Worm (Caenorhabditis elegans) whole organism, L3 larva: ENCODE measurements around the gene pdzd-8.

Experiments used
- ZK546.5 ChIP-seq: sonication (generic microtip); optimal IDR thresholded peaks from 2 replicates; lab custom pipeline; 2017; ENCODE audit warnings: missing biosample characterization, missing genetic modification characterization
- aly-2 ChIP-seq: fragments of 150-350 bp; optimal IDR thresholded peaks from 2 replicates; lab custom pipeline; 2014; ENCODE audit warnings: missing biosample characterization, missing genetic modification characterization
- ama-1 ChIP-seq: fragments of 150-350 bp; optimal IDR thresholded peaks from 2 replicates; lab custom pipeline; 2018
- ceh-16 ChIP-seq: sonication (generic microtip); optimal IDR thresholded peaks from 2 replicates; lab custom pipeline; 2017; ENCODE audit warnings: missing biosample characterization, missing genetic modification characterization
- ceh-9 ChIP-seq: sonication (generic microtip); optimal IDR thresholded peaks from 2 replicates; lab custom pipeline; 2018; ENCODE audit warnings: missing biosample characterization, missing genetic modification characterization
- egl-27 ChIP-seq: sonication (generic microtip); optimal IDR thresholded peaks from 4 replicates; lab custom pipeline; 2017; ENCODE audit warnings: missing biosample characterization, missing genetic modification reagents, missing genetic modification characterization
- elt-1 ChIP-seq: fragments of 150-350 bp; optimal IDR thresholded peaks from 2 replicates; lab custom pipeline; 2014; ENCODE audit warnings: missing biosample characterization, missing genetic modification characterization
- elt-2 ChIP-seq: sonication (generic microtip); optimal IDR thresholded peaks from 2 replicates; lab custom pipeline; 2016; ENCODE audit warnings: missing genetic modification reagents, mild to moderate bottlenecking, missing genetic modification characterization, missing compliant biosample characterization
- elt-3 ChIP-seq, 3 experiments: fragments of 150-350 bp in 1 of 3; sonication (generic microtip) in 2 of 3; optimal IDR thresholded peaks; 2 replicates in 2 of 3; 4 replicates in 1 of 3; lab custom pipeline; 2014 to 2017; ENCODE audit warnings: missing biosample characterization in 3 of 3, missing genetic modification characterization in 3 of 3
- eor-1 ChIP-seq, 2 experiments: fragments of 150-350 bp; optimal IDR thresholded peaks; 2 replicates each; lab custom pipeline; 2014 to 2018; ENCODE audit warnings: missing biosample characterization in 2 of 2, missing genetic modification characterization in 2 of 2
- fkh-10 ChIP-seq: sonication (generic microtip); optimal IDR thresholded peaks from 2 replicates; lab custom pipeline; 2017; ENCODE audit warnings: missing biosample characterization, missing genetic modification reagents, missing genetic modification characterization
- fkh-2 ChIP-seq: fragments of 150-350 bp; optimal IDR thresholded peaks from 2 replicates; lab custom pipeline; 2014; ENCODE audit warnings: missing biosample characterization, missing genetic modification reagents, missing genetic modification characterization
- fos-1 ChIP-seq: fragments of 150-350 bp; optimal IDR thresholded peaks from 2 replicates; lab custom pipeline; 2014; ENCODE audit warnings: missing biosample characterization, missing genetic modification characterization
- hmg-11 ChIP-seq: sonication (generic microtip); optimal IDR thresholded peaks from 2 replicates; lab custom pipeline; 2016; ENCODE audit warnings: missing genetic modification characterization, missing compliant biosample characterization
- jun-1 ChIP-seq: fragments of 150-350 bp; optimal IDR thresholded peaks from 2 replicates; lab custom pipeline; 2014; ENCODE audit warnings: missing biosample characterization, missing genetic modification reagents, missing genetic modification characterization
- lin-15B ChIP-seq: fragments of 150-350 bp; optimal IDR thresholded peaks from 2 replicates; lab custom pipeline; 2014; ENCODE audit warnings: missing biosample characterization, missing genetic modification characterization
- lin-39 ChIP-seq: fragments of 150-350 bp; optimal IDR thresholded peaks from 2 replicates; lab custom pipeline; 2018; ENCODE audit warnings: missing biosample characterization, missing genetic modification reagents, missing genetic modification characterization
- mdl-1 ChIP-seq: fragments of 150-350 bp; optimal IDR thresholded peaks from 2 replicates; lab custom pipeline; 2014; ENCODE audit warnings: missing biosample characterization, missing genetic modification characterization
- mml-1 ChIP-seq: fragments of 150-350 bp; sonication (generic microtip); optimal IDR thresholded peaks from 3 replicates; lab custom pipeline; 2014; ENCODE audit warnings: missing biosample characterization, missing genetic modification characterization
- nhr-11 ChIP-seq: fragments of 150-350 bp; optimal IDR thresholded peaks from 2 replicates; lab custom pipeline; 2014; ENCODE audit warnings: missing biosample characterization, missing genetic modification characterization
- nhr-12 ChIP-seq: fragments of 150-350 bp; optimal IDR thresholded peaks from 2 replicates; lab custom pipeline; 2014; ENCODE audit warnings: missing biosample characterization, missing genetic modification characterization
- nhr-23 ChIP-seq: fragments of 150-350 bp; optimal IDR thresholded peaks from 2 replicates; lab custom pipeline; 2014; ENCODE audit warnings: missing biosample characterization, missing genetic modification reagents, missing genetic modification characterization
- nhr-25 ChIP-seq: sonication (generic microtip); optimal IDR thresholded peaks from 2 replicates; lab custom pipeline; 2017; ENCODE audit warnings: missing biosample characterization, missing genetic modification characterization
- nhr-28 ChIP-seq: fragments of 150-350 bp; optimal IDR thresholded peaks from 2 replicates; lab custom pipeline; 2014; ENCODE audit warnings: missing biosample characterization, missing genetic modification characterization
- nhr-43 ChIP-seq: sonication (generic microtip); optimal IDR thresholded peaks from 2 replicates; lab custom pipeline; 2016; ENCODE audit warnings: mild to moderate bottlenecking, missing genetic modification characterization, missing compliant biosample characterization; ENCODE audit not compliant: poor library complexity, severe bottlenecking
- nhr-67 ChIP-seq: fragments of 150-350 bp; optimal IDR thresholded peaks from 2 replicates; lab custom pipeline; 2014; ENCODE audit warnings: missing biosample characterization, missing genetic modification characterization
- nhr-77 ChIP-seq: fragments of 150-350 bp; optimal IDR thresholded peaks from 2 replicates; lab custom pipeline; 2014; ENCODE audit warnings: missing biosample characterization, missing genetic modification characterization
- pha-4 ChIP-seq: fragments of 150-350 bp; optimal IDR thresholded peaks from 2 replicates; lab custom pipeline; 2014; ENCODE audit warnings: missing biosample characterization, missing genetic modification reagents, missing genetic modification characterization
- pqm-1 ChIP-seq: fragments of 150-350 bp; optimal IDR thresholded peaks from 2 replicates; lab custom pipeline; 2017; ENCODE audit warnings: missing biosample characterization, missing genetic modification characterization, inconsistent platforms
- sea-2 ChIP-seq: fragments of 150-350 bp; sonication (generic microtip); optimal IDR thresholded peaks from 4 replicates; lab custom pipeline; 2014; ENCODE audit warnings: missing biosample characterization, missing genetic modification reagents, missing genetic modification characterization
- skn-1 ChIP-seq: fragments of 150-350 bp; optimal IDR thresholded peaks from 2 replicates; lab custom pipeline; 2014; ENCODE audit warnings: missing biosample characterization, missing genetic modification characterization
- tbx-2 ChIP-seq: sonication (generic microtip); optimal IDR thresholded peaks from 2 replicates; lab custom pipeline; 2016; ENCODE audit warnings: mild to moderate bottlenecking, missing genetic modification characterization, missing compliant biosample characterization
- unc-62 ChIP-seq: fragments of 150-350 bp; sonication (generic microtip); optimal IDR thresholded peaks from 4 replicates; lab custom pipeline; 2014; ENCODE audit warnings: missing biosample characterization, missing genetic modification reagents, missing genetic modification characterization
- zag-1 ChIP-seq: fragments of 150-350 bp; optimal IDR thresholded peaks from 2 replicates; lab custom pipeline; 2014; ENCODE audit warnings: missing biosample characterization, missing genetic modification characterization
- ztf-11 ChIP-seq: fragments of 150-350 bp; optimal IDR thresholded peaks from 2 replicates; lab custom pipeline; 2014; ENCODE audit warnings: missing biosample characterization, missing genetic modification characterization

pdzd-8 gene

DNA sequence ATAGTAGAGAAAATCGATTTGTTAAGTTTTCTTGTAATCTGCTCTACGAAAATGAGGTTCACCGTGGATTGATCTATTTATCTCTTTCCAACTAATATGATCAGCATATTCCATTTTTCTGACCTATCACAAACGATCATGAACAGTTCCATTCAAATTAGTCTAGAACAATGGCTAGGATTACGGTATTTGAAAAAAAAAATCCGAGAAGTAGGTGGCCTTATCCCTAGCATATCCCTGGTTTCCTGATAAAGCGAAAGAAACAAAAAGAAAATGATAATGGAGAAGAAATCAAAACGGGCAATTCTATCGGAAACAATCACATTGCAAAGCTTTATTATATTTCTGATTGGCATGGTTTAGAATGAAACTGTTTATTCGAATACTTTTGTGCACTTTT, 17.5 kb downstream of the pdzd-8 start, which contains the start of gene mltn-12:
TSS of gene mltn-12 (plus strand) at position 301 of the 400 bp plus-strand sequence.
- TF ChIP-seq fkh-2 (tag; lab: Kevin White, UChicago), result no peak
- TF ChIP-seq hmg-11 (tag; lab: Kevin White, UChicago), result no peak
- TF ChIP-seq elt-1 (tag; lab: Kevin White, UChicago), result no peak

DNA sequence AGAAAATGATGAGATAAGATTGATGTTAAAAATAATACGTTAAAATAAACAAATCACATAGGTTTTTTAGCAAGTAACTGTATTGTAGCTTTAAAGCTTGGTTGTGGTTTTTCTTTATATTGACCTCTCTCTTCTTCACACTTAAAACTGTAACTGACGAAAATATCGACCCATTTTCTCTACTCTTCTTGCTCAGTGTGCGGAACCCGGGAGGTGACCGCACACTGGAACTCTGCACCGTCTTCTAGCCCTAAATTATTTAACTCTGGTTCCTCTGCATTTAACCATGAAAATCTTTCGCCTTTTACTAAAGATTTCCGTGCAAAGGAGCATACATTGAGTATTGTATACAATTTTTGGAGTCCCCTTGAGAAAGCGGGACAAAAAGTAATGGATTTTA, 19.2 kb downstream of the pdzd-8 start:
- TF ChIP-seq jun-1 (tag; lab: Kevin White, UChicago) (no peak), fkh-10 (GFP tag; lab: Kevin White, UChicago) (no peak), nhr-11 (tag; lab: Kevin White, UChicago) (no peak), mml-1 (no peak), hmg-11 (tag; lab: Kevin White, UChicago) (no peak), ceh-16 (tag; lab: Kevin White, UChicago) (no peak), tbx-2 (tag; lab: Kevin White, UChicago) (no peak), ZK546.5 (no peak), lin-39 (tag; lab: Kevin White, UChicago) (no peak), fos-1 (tag; lab: Kevin White, UChicago) (no peak), nhr-43 (tag; lab: Kevin White, UChicago) (no peak), elt-1 (tag; lab: Kevin White, UChicago) (no peak), nhr-25 (tag; lab: Kevin White, UChicago) (no peak)

DNA sequence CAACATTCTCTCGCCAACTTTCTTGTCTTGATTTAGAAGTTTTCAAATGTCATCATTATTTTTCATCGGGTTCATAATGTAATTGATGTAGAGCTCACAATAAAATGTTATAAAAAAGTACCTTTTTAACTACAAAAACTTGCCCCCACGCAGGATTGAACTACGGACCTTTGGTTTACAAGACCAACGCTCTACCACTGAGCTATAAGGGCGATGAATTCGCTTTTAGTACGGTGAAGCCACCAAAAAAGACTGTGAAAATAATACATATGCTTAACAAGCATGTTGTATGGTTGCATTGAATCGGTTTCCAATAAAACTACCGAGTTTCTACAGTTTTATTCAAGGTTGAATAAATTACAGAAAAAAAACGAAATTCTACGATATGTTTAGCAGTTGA, 25.3 kb downstream of the pdzd-8 start:
- no peak for TF ChIP-seq nhr-11 (tag; lab: Kevin White, UChicago)
- no peak for TF ChIP-seq elt-3 (tag; optimal IDR thresholded peaks at IDR 0.05; lab: Kevin White, UChicago)
- no peak for TF ChIP-seq skn-1 (tag; lab: Kevin White, UChicago)
- TF ChIP-seq nhr-12 (tag; lab: Kevin White, UChicago), result no peak
- no peak for TF ChIP-seq lin-39 (tag; lab: Kevin White, UChicago)
- TF ChIP-seq mdl-1 (tag; lab: Kevin White, UChicago), result no peak
- TF ChIP-seq ceh-16 (tag; lab: Kevin White, UChicago), result no peak
- no peak for TF ChIP-seq nhr-25 (tag; lab: Kevin White, UChicago)
- no peak for TF ChIP-seq sea-2
- no peak for TF ChIP-seq aly-2 (tag; lab: Kevin White, UChicago)
- TF ChIP-seq ama-1 (lab: Kevin White, UChicago), result no peak
- TF ChIP-seq elt-1 (tag; lab: Kevin White, UChicago), result no peak

DNA sequence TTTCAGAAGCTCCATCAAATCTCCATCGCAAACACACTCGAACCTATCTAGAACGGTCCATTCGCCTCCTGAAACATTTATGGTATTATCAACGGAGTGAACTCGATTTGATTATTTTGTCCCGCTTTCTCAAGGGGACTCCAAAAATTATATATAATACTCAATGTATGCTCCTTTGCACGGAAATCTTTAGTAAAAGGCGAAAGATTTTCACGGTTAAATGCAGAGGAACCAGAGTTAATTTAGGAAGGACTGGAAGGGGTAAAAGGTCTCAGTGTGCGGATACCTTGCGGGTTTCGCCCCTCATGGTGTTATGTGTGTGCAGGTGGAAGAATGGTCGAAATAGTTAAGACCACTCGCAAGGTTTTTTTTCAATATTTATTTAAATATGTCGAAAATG, 25.9 kb downstream of the pdzd-8 start:
- TF ChIP-seq fkh-10 (GFP tag; lab: Kevin White, UChicago) (no peak), nhr-77 (no peak), nhr-43 (tag; lab: Kevin White, UChicago) (no peak), lin-39 (tag; lab: Kevin White, UChicago) (no peak), eor-1 (tag; optimal IDR thresholded peaks at IDR 0.05; lab: Kevin White, UChicago) (no peak), skn-1 (tag; lab: Kevin White, UChicago) (no peak), elt-2 (no peak), nhr-23 (tag; lab: Kevin White, UChicago) (no peak), elt-3 (tag; optimal IDR thresholded peaks at IDR 0.05; lab: Kevin White, UChicago) (no peak), nhr-67 (tag; lab: Kevin White, UChicago) (no peak), ztf-11 (no peak), nhr-25 (tag; lab: Kevin White, UChicago) (no peak), lin-15B (tag; lab: Kevin White, UChicago) (no peak), zag-1 (tag; lab: Kevin White, UChicago) (no peak)

DNA sequence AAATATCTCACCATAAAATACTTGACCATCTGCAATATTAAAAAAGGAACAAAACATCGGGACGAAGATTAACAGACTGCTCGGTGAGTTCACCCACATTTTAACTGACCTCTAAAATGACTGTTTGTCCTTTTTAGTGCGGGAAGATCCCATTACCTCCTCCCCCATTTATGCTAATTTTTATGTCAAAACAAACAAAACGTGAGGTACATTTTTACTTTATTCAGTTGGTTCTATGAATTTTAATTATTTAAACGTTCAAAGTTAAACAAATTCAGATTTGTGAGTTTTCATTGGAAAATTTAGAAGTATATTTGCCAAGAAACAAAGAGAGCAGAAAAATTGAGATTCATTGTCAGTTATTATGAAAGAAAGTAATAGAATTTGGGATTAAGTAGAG, 27.3 kb downstream of the pdzd-8 start, which contains the start of gene C53D6.8:
TSS of gene C53D6.8 (minus strand) at position 101 of the 400 bp plus-strand sequence.
- no peak for TF ChIP-seq egl-27 (tag; lab: Kevin White, UChicago)

DNA sequence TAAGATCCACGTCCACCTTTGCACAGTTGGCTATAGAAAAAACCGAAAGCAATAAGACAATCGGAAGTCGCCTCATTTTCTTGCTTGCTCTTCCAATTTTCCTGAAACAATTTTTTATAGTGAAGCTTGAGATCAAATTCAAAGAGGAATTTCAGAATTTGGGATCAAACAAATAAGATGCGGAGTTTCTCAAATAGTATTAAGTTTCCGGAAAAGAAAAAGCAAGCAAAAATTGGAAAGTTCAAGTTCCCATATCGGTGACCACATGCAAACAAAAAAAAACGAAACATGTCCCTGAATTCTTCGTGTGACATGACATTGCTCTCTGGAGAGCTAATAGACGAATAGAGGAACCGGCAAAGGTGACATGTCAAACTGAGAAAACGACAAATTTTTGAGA, 30.0 kb downstream of the pdzd-8 start, which contains the start of gene unc-129:
TSS of gene unc-129 (minus strand) at position 101 of the 400 bp plus-strand sequence.
- TF ChIP-seq eor-1 (tag; optimal IDR thresholded peaks at IDR 0.05; lab: Kevin White, UChicago) (no peak), mdl-1 (tag; lab: Kevin White, UChicago) (no peak), elt-2 (no peak), fkh-2 (tag; lab: Kevin White, UChicago) (no peak), unc-62 (GFP tag; lab: Kevin White, UChicago) (no peak), nhr-28 (tag; lab: Kevin White, UChicago) (no peak), pha-4 (tag; lab: Kevin White, UChicago) (no peak), tbx-2 (tag; lab: Kevin White, UChicago) (no peak), aly-2 (tag; lab: Kevin White, UChicago) (no peak), nhr-77 (no peak), skn-1 (tag; lab: Kevin White, UChicago) (no peak), pqm-1 (tag; lab: Kevin White, UChicago) (no peak), lin-15B (tag; lab: Kevin White, UChicago) (no peak), ztf-11 (no peak), ceh-9 (tag; lab: Kevin White, UChicago) (no peak)
